Fruit fly (Drosophila melanogaster): ENCODE results near the gene CG34448.

CG34448 gene

dm6 chr2L:2382971-2383370 is 34.8 kb downstream of the CG34448 start, which contains the start of gene PIG-Wa (continued):
- no peak for TF ChIP-seq CG14441 (GFP tag; IDR thresholded peaks at IDR 0.05)
- no peak for TF ChIP-seq lmd (GFP tag; IDR thresholded peaks at IDR 0.05)
- no peak for TF ChIP-seq CG30020 (tag; optimal IDR thresholded peaks at IDR 0.05)
- TF ChIP-seq NC2β (GFP tag; optimal IDR thresholded peaks at IDR 0.05): peak; percentile 5
- no peak for TF ChIP-seq CG3065 (GFP tag; optimal IDR thresholded peaks at IDR 0.05)
- no peak for TF ChIP-seq luna (GFP tag; optimal IDR thresholded peaks at IDR 0.05)
- TF ChIP-seq CG1024 (GFP tag; IDR thresholded peaks at IDR 0.05): no peak
- no peak for TF ChIP-seq crp (GFP tag; optimal IDR thresholded peaks at IDR 0.05)
- TF ChIP-seq CG4404 (GFP tag; IDR thresholded peaks at IDR 0.05): no peak
- peak; percentile 82 for TF ChIP-seq Elba2 (GFP tag; optimal IDR thresholded peaks at IDR 0.05)
- TF ChIP-seq gcm (GFP tag; optimal IDR thresholded peaks at IDR 0.05): no peak
- TF ChIP-seq CG8924 (tag; optimal IDR thresholded peaks at IDR 0.05): no peak
- TF ChIP-seq bigmax (GFP tag; optimal IDR thresholded peaks at IDR 0.05): no peak
- TF ChIP-seq CG4282 (GFP tag; optimal IDR thresholded peaks at IDR 0.05): no peak
- TF ChIP-seq Poxn (GFP tag; IDR thresholded peaks at IDR 0.05): no peak
- TF ChIP-seq CG4730 (GFP tag; IDR thresholded peaks at IDR 0.05): no peak
- no peak for TF ChIP-seq hth (optimal IDR thresholded peaks at IDR 0.05)
- TF ChIP-seq tll (GFP tag; optimal IDR thresholded peaks at IDR 0.05): no peak
- TF ChIP-seq CG17385 (GFP tag; optimal IDR thresholded peaks at IDR 0.05): no peak
- peak; percentile 31 for TF ChIP-seq CG2116 (GFP tag; optimal IDR thresholded peaks at IDR 0.05)
- peak; percentile 63 for TF ChIP-seq sens (GFP tag)
- no peak for TF ChIP-seq CG13624 (GFP tag; optimal IDR thresholded peaks at IDR 0.05)
- no peak for TF ChIP-seq Spps (tag; optimal IDR thresholded peaks at IDR 0.05)
- TF ChIP-seq PHDP (tag; optimal IDR thresholded peaks at IDR 0.05): no peak
- TF ChIP-seq Lhr (GFP tag; optimal IDR thresholded peaks at IDR 0.05): peak; percentile 32
- TF ChIP-seq CG18619 (GFP tag; optimal IDR thresholded peaks at IDR 0.05): no peak
- no peak for TF ChIP-seq Chrac-16 (GFP tag; optimal IDR thresholded peaks at IDR 0.05)
- no peak for TF ChIP-seq CG4854 (GFP tag; optimal IDR thresholded peaks at IDR 0.05)
- TF ChIP-seq TFAM (GFP tag; optimal IDR thresholded peaks at IDR 0.05): no peak
- TF ChIP-seq crol (GFP tag; IDR thresholded peaks at IDR 0.05): no peak
- TF ChIP-seq Ptx1 (GFP tag; IDR thresholded peaks at IDR 0.05): no peak
- no peak for TF ChIP-seq CG6765 (GFP tag; optimal IDR thresholded peaks at IDR 0.05)
- TF ChIP-seq CG30431 (GFP tag; optimal IDR thresholded peaks at IDR 0.05): no peak
- peak; percentile 64 for TF ChIP-seq amos (GFP tag; IDR thresholded peaks at IDR 0.05; ENCODE audit: partially characterized antibody)
- TF ChIP-seq NK7.1 (GFP tag; optimal IDR thresholded peaks at IDR 0.05): no peak
- no peak for TF ChIP-seq stc (GFP tag; IDR thresholded peaks at IDR 0.05)
- no peak for TF ChIP-seq CG31224 (GFP tag; IDR thresholded peaks at IDR 0.05)
- no peak for TF ChIP-seq CG12155 (GFP tag; optimal IDR thresholded peaks at IDR 0.05)
- TF ChIP-seq tna (GFP tag; IDR thresholded peaks at IDR 0.05; ENCODE audit: partially characterized antibody): no peak
- TF ChIP-seq CG4617 (GFP tag; optimal IDR thresholded peaks at IDR 0.05; ENCODE audit: borderline replicate concordance): no peak
- no peak for TF ChIP-seq CG17361 (GFP tag; IDR thresholded peaks at IDR 0.05)
- TF ChIP-seq Sin3A (optimal IDR thresholded peaks at IDR 0.05): no peak
- TF ChIP-seq repo (GFP tag; optimal IDR thresholded peaks at IDR 0.05): no peak
- TF ChIP-seq Adf1 (GFP tag; IDR thresholded peaks at IDR 0.05): no peak
- TF ChIP-seq C15 (GFP tag; IDR thresholded peaks at IDR 0.05): no peak
- TF ChIP-seq CG9215 (GFP tag; IDR thresholded peaks at IDR 0.05): no peak
- TF ChIP-seq tx (GFP tag; optimal IDR thresholded peaks at IDR 0.05): no peak
- no peak for TF ChIP-seq abd-A (tag; optimal IDR thresholded peaks at IDR 0.05)
- TF ChIP-seq CG15011 (GFP tag; optimal IDR thresholded peaks at IDR 0.05): no peak
- no peak for TF ChIP-seq Six4 (GFP tag; optimal IDR thresholded peaks at IDR 0.05)
- TF ChIP-seq ro (GFP tag; IDR thresholded peaks at IDR 0.05): no peak
- no peak for TF ChIP-seq chm (GFP tag; IDR thresholded peaks at IDR 0.05)
- TF ChIP-seq fu2 (GFP tag; optimal IDR thresholded peaks at IDR 0.05): no peak
- no peak for TF ChIP-seq grn (GFP tag; optimal IDR thresholded peaks at IDR 0.05)
